Worm (Caenorhabditis elegans): ENCODE data around the gene fbxb-41.
"Not testable (repeated sequence)": the region's sequence is repeated elsewhere in the genome, so short reads cannot be mapped to it uniquely, and the experiment has no call there.

- not testable (repeated sequence) for TF ChIP-seq med-1 (GFP tag; optimal IDR thresholded peaks at IDR 0.05; ENCODE audit: insufficient read depth); tab-1 (GFP tag; IDR thresholded peaks at IDR 0.05); cog-1 (tag; optimal IDR thresholded peaks at IDR 0.05); T22C8.4 (GFP tag; IDR thresholded peaks at IDR 0.05); ztf-29 (GFP tag; IDR thresholded peaks at IDR 0.05); ztf-23 (GFP tag; IDR thresholded peaks at IDR 0.05)
These were observed 12.6 kb upstream of the fbxb-41 start, which contains the start of gene K02E7.7 for ce11 chrII:1054724-1055123.
